Worm (Caenorhabditis elegans) whole organism, L3 larva: ENCODE data around the gene argn-1.

Experiments
- R02D3.7 ChIP-seq: fragments of 150-350 bp; optimal IDR thresholded peaks from 2 replicates; lab custom pipeline; 2014; ENCODE audit warnings: missing biosample characterization, missing genetic modification characterization
- egl-27 ChIP-seq: sonication (generic microtip); optimal IDR thresholded peaks from 4 replicates; lab custom pipeline; 2017; ENCODE audit warnings: missing biosample characterization, missing genetic modification reagents, missing genetic modification characterization
- elt-3 ChIP-seq, 3 experiments: fragments of 150-350 bp in 1 of 3; sonication (generic microtip) in 2 of 3; optimal IDR thresholded peaks; 2 replicates in 2 of 3; 4 replicates in 1 of 3; lab custom pipeline; 2014 to 2017; ENCODE audit warnings: missing biosample characterization in 3 of 3, missing genetic modification characterization in 3 of 3
- nhr-25 ChIP-seq: sonication (generic microtip); optimal IDR thresholded peaks from 2 replicates; lab custom pipeline; 2017; ENCODE audit warnings: missing biosample characterization, missing genetic modification characterization
- snpc-4 ChIP-seq: fragments of 150-350 bp; optimal IDR thresholded peaks from 2 replicates; lab custom pipeline; 2014; ENCODE audit warnings: missing biosample characterization, missing genetic modification characterization
- unc-62 ChIP-seq: fragments of 150-350 bp; sonication (generic microtip); optimal IDR thresholded peaks from 4 replicates; lab custom pipeline; 2014; ENCODE audit warnings: missing biosample characterization, missing genetic modification reagents, missing genetic modification characterization
- zag-1 ChIP-seq: fragments of 150-350 bp; optimal IDR thresholded peaks from 2 replicates; lab custom pipeline; 2014; ENCODE audit warnings: missing biosample characterization, missing genetic modification characterization

DNA sequence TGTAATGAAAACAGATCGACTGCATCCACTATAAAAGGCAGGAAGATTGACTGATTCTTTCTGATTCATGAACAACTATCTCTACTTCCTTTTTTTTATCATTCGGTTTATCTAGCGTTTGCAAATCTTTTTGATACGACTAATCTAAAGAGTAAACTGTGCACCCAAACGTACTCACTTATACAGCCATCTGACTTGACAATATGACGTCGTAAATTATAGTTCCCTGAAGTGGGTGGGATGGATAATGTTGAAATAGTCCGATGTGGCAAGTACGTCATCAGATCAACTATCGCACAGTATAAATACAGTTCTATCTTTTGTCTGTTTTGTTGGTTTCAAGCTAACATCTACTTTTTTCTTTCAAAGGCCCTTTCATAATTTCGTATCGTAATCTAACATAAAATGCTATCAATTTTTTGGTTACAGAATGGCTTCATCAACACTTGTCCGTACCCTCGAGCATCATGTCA, 17.2 kb downstream of the argn-1 start, which contains the start of gene T22B7.3:
- no peak for TF ChIP-seq nhr-25 (tag; lab: Kevin White, UChicago)
- no peak for TF ChIP-seq zag-1
- no peak for TF ChIP-seq R02D3.7 (tag; lab: Kevin White, UChicago)
- no peak for TF ChIP-seq egl-27 (tag; lab: Kevin White, UChicago)
- no peak for TF ChIP-seq elt-3 (tag; optimal IDR thresholded peaks at IDR 0.05; lab: Kevin White, UChicago)
- TF ChIP-seq snpc-4 (tag; lab: Kevin White, UChicago) = no peak
- TF ChIP-seq unc-62 (GFP tag; lab: Kevin White, UChicago) = no peak
